Fruit fly (Drosophila melanogaster): ENCODE results near the gene indra.

The indra gene

dm6 chr3L:1319097-1319725 is 23.0 kb downstream of the indra start (continued):
- TF ChIP-seq pnt (GFP tag; optimal IDR thresholded peaks at IDR 0.05) = peak; percentile 84
- TF ChIP-seq Rfx (GFP tag; IDR thresholded peaks at IDR 0.05) = peak; percentile 51
- TF ChIP-seq sr (GFP tag; IDR thresholded peaks at IDR 0.05) = 0 out of 3 replicates have a peak, but pooled peaks have one; percentile 42
- no peak for TF ChIP-seq ato (GFP tag; IDR thresholded peaks at IDR 0.05; ENCODE audit: partially characterized antibody)
- TF ChIP-seq CG34224 (GFP tag; IDR thresholded peaks at IDR 0.05; ENCODE audit: partially characterized antibody) = no peak
- peak; percentile 39 for TF ChIP-seq CG10565 (GFP tag; optimal IDR thresholded peaks at IDR 0.05)
- TF ChIP-seq toy (GFP tag; IDR thresholded peaks at IDR 0.05) = no peak
- peak; percentile 82 for TF ChIP-seq CG2875 (GFP tag; optimal IDR thresholded peaks at IDR 0.05)
- peak; percentile 70 for TF ChIP-seq Mes4 (GFP tag; optimal IDR thresholded peaks at IDR 0.05)
- TF ChIP-seq Dref (GFP tag; IDR thresholded peaks at IDR 0.05) = no peak
- TF ChIP-seq NK7.1 (GFP tag; optimal IDR thresholded peaks at IDR 0.05) = peak; percentile 25
- no peak for TF ChIP-seq inv (GFP tag; IDR thresholded peaks at IDR 0.05; ENCODE audit: partially characterized antibody)
- no peak for TF ChIP-seq unc-4 (GFP tag; IDR thresholded peaks at IDR 0.05; ENCODE audit: partially characterized antibody)
- no peak for TF ChIP-seq br (optimal IDR thresholded peaks at IDR 0.05)
- TF ChIP-seq CG16813 (GFP tag; IDR thresholded peaks at IDR 0.05; ENCODE audit: partially characterized antibody) = no peak
- TF ChIP-seq CG14050 (GFP tag; IDR thresholded peaks at IDR 0.05) = peak; percentile 56; the same call in 2 of the 3 replicates
- no peak for TF ChIP-seq luna (GFP tag; optimal IDR thresholded peaks at IDR 0.05)
- no peak for TF ChIP-seq Hr39 (optimal IDR thresholded peaks at IDR 0.05)
- no peak for TF ChIP-seq vnd (GFP tag; IDR thresholded peaks at IDR 0.05; ENCODE audit: partially characterized antibody)
- no peak for TF ChIP-seq CG12744 (GFP tag; optimal IDR thresholded peaks at IDR 0.05)
- peak; percentile 69; the same call in 1 of the 2 replicates for TF ChIP-seq sob (GFP tag; IDR thresholded peaks at IDR 0.05)
- TF ChIP-seq Jarid2 (GFP tag; optimal IDR thresholded peaks at IDR 0.05) = peak; percentile 7
- no peak for TF ChIP-seq HLH4C (GFP tag; IDR thresholded peaks at IDR 0.05; ENCODE audit: partially characterized antibody)
- TF ChIP-seq Dll (GFP tag; IDR thresholded peaks at IDR 0.05; ENCODE audit: partially characterized antibody) = no peak
- peak; percentile 63 for TF ChIP-seq trh (GFP tag; optimal IDR thresholded peaks at IDR 0.05)
- peak; percentile 42 for TF ChIP-seq CG30431 (GFP tag; optimal IDR thresholded peaks at IDR 0.05)
- no peak for TF ChIP-seq CG8478 (optimal IDR thresholded peaks at IDR 0.05)
- TF ChIP-seq CG6765 (GFP tag; optimal IDR thresholded peaks at IDR 0.05) = no peak
- no peak; the same call in 1 of the 2 replicates for TF ChIP-seq dan (GFP tag; IDR thresholded peaks at IDR 0.05)
- peak; percentile 2 for TF ChIP-seq crc (GFP tag; optimal IDR thresholded peaks at IDR 0.05)
- TF ChIP-seq lmd (GFP tag; IDR thresholded peaks at IDR 0.05) = peak; percentile 74; the same call in 1 of the 2 replicates
- no peak for TF ChIP-seq CG13624 (GFP tag; optimal IDR thresholded peaks at IDR 0.05)
- TF ChIP-seq CG42726 (GFP tag; IDR thresholded peaks at IDR 0.05; ENCODE audit: partially characterized antibody) = no peak
- no peak for TF ChIP-seq CG10543 (GFP tag; optimal IDR thresholded peaks at IDR 0.05)
- TF ChIP-seq Asciz (GFP tag; optimal IDR thresholded peaks at IDR 0.05) = peak; percentile 88
- TF ChIP-seq CG11456 (GFP tag; IDR thresholded peaks at IDR 0.05) = peak; percentile 58; the same call in 1 of the 3 replicates
- TF ChIP-seq run (tag; optimal IDR thresholded peaks at IDR 0.05) = peak; percentile 73
- TF ChIP-seq CG6791 (GFP tag; IDR thresholded peaks at IDR 0.05; ENCODE audit: partially characterized antibody) = 0 out of 3 replicates have a peak, but pooled peaks have one; percentile 37
- peak; percentile 96 for TF ChIP-seq vvl (GFP tag; IDR thresholded peaks at IDR 0.05)
- no peak for TF ChIP-seq ERR (GFP tag; optimal IDR thresholded peaks at IDR 0.05)
- TF ChIP-seq Abd-B (GFP tag; optimal IDR thresholded peaks at IDR 0.05) = peak; percentile 74
- TF ChIP-seq tup (GFP tag; optimal IDR thresholded peaks at IDR 0.05) = no peak
- no peak for TF ChIP-seq h (optimal IDR thresholded peaks at IDR 0.05)
- TF ChIP-seq Side (GFP tag; optimal IDR thresholded peaks at IDR 0.05) = peak; percentile 68
- TF ChIP-seq grau (tag; optimal IDR thresholded peaks at IDR 0.05) = peak; percentile 66
- TF ChIP-seq maf-S (GFP tag; optimal IDR thresholded peaks at IDR 0.05) = peak; percentile 46
- peak; percentile 41 for TF ChIP-seq CG33557 (GFP tag; optimal IDR thresholded peaks at IDR 0.05)
- TF ChIP-seq CG5953 (GFP tag; IDR thresholded peaks at IDR 0.05) = peak; percentile 80
- TF ChIP-seq CG15011 (GFP tag; optimal IDR thresholded peaks at IDR 0.05) = no peak
- no peak for TF ChIP-seq insv (GFP tag; optimal IDR thresholded peaks at IDR 0.05)
- TF ChIP-seq CG5245 (GFP tag; optimal IDR thresholded peaks at IDR 0.05) = peak; percentile 82

Data from whole organism, embryonic.